Worm (Caenorhabditis elegans) whole organism, L3 larva: ENCODE data around the gene lipl-8.

Experiments
- ama-1 ChIP-seq: fragments of 150-350 bp; optimal IDR thresholded peaks from 2 replicates; lab custom pipeline; 2018
- ceh-82 ChIP-seq: fragments of 150-350 bp; optimal IDR thresholded peaks from 2 replicates; lab custom pipeline; 2014; ENCODE audit warnings: missing biosample characterization, missing genetic modification characterization
- nhr-28 ChIP-seq: fragments of 150-350 bp; optimal IDR thresholded peaks from 2 replicates; lab custom pipeline; 2014; ENCODE audit warnings: missing biosample characterization, missing genetic modification characterization
- sea-2 ChIP-seq: fragments of 150-350 bp; sonication (generic microtip); optimal IDR thresholded peaks from 4 replicates; lab custom pipeline; 2014; ENCODE audit warnings: missing biosample characterization, missing genetic modification reagents, missing genetic modification characterization

- no peak for TF ChIP-seq sea-2 (GFP tag; lab: Kevin White, UChicago)
- no peak for TF ChIP-seq nhr-28 (tag; lab: Kevin White, UChicago)
- no peak for TF ChIP-seq ama-1 (lab: Kevin White, UChicago)
- no peak for TF ChIP-seq ceh-82 (tag; lab: Kevin White, UChicago)
Measured at ce11 chrV:14746975-14747374, 1.5 kb downstream of the lipl-8 start.
